Worm (Caenorhabditis elegans) whole organism, L2 larva: ENCODE results near the gene T10B5.7.

ENCODE experiments used
- aly-2 ChIP-seq: fragments of 150-350 bp; optimal IDR thresholded peaks from 2 replicates; lab custom pipeline; 2014; ENCODE audit warnings: missing biosample characterization, missing genetic modification characterization
- ceh-16 ChIP-seq: fragments of 150-350 bp; optimal IDR thresholded peaks from 2 replicates; lab custom pipeline; 2014; ENCODE audit warnings: missing biosample characterization, missing genetic modification characterization

DNA sequence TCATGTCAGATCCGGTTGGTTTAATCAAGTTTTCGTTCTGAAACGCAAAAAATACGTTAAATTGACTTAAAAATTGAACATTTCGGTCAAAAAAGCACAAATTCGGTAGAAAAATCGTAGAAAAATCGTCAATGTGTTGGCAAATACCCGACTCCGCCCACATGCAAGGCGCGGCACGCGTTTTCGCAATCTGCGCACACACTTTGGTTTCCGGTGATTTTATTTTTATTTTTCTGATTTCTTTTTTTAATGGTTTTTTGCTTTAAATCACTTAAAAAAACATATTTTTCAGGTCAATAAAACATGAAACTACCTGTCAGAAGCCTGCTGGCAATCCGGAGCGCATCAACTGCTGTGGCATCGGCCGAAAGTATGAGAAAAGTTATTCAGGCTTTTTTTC, 24.7 kb upstream of the T10B5.7 start, which contains the start of the genes gly-7 and mrpl-39:
- TF ChIP-seq ceh-16 (tag; lab: Kevin White, UChicago) (no peak), aly-2 (tag; lab: Kevin White, UChicago) (no peak)
